Worm (Caenorhabditis elegans) whole organism, L4 larva: ENCODE measurements around the gene K02D10.2.

ENCODE experiments used
- D1046.2 ChIP-seq: fragments of 200-800 bp; sonication (Bioruptor generic); IDR thresholded peaks from 2 replicates; pipeline ENCODE4 v1.3.6; 2022; ENCODE audit warnings: missing genetic modification characterization, missing compliant biosample characterization
- F26F4.8 ChIP-seq: fragments of 200-800 bp; sonication (Bioruptor generic); conservative IDR thresholded peaks from 2 replicates; pipeline ENCODE4 v1.3.6; 2022; ENCODE audit warnings: missing genetic modification characterization, missing compliant biosample characterization
- F44E2.7 ChIP-seq: fragments of 200-800 bp; sonication (Bioruptor generic); IDR thresholded peaks from 2 replicates; pipeline ENCODE4 v2.1.2; 2022; ENCODE audit warnings: missing genetic modification characterization, missing compliant biosample characterization
- F49E8.2 ChIP-seq: sonication (generic microtip); optimal IDR thresholded peaks from 2 replicates; lab custom pipeline; 2016; ENCODE audit warnings: missing compliant biosample characterization, mild to moderate bottlenecking, missing genetic modification characterization, borderline replicate concordance
- R02D3.7 ChIP-seq: fragments of 150-350 bp; sonication (generic microtip); optimal IDR thresholded peaks from 3 replicates; lab custom pipeline; 2014; ENCODE audit warnings: missing biosample characterization, missing genetic modification characterization
- Y105C5A.15 ChIP-seq: fragments of 200-800 bp; sonication (Bioruptor generic); IDR thresholded peaks from 2 replicates; pipeline ENCODE4 v1.3.6; 2022; ENCODE audit warnings: missing genetic modification characterization, missing compliant biosample characterization
- Y48G9A.11 ChIP-seq: fragments of 200-800 bp; sonication (Bioruptor generic); IDR thresholded peaks from 2 replicates; pipeline ENCODE4 v1.3.6; 2022; ENCODE audit warnings: missing genetic modification reagents, missing genetic modification characterization, missing compliant biosample characterization
- Y75B8A.6 ChIP-seq: fragments of 200-800 bp; sonication (Bioruptor generic); IDR thresholded peaks from 2 replicates; pipeline ENCODE4 v1.3.6; 2022; ENCODE audit warnings: missing genetic modification reagents, missing genetic modification characterization, missing compliant biosample characterization
- ZK337.2 ChIP-seq: fragments of 200-800 bp; sonication (Bioruptor generic); IDR thresholded peaks from 2 replicates; pipeline ENCODE4 v1.3.6; 2022; ENCODE audit warnings: missing genetic modification reagents, missing genetic modification characterization, missing compliant biosample characterization
- ZK546.5 ChIP-seq, 2 experiments: sonication (generic microtip); optimal IDR thresholded peaks; 2 replicates each; lab custom pipeline; 2017; ENCODE audit warnings: missing biosample characterization in 2 of 2, missing genetic modification characterization in 2 of 2
- aha-1 ChIP-seq: fragments of 150-350 bp; peaks from one replicate; lab custom pipeline; 2014; ENCODE audit warnings: missing biosample characterization, missing genetic modification characterization
- aly-2 ChIP-seq: sonication (generic microtip); optimal IDR thresholded peaks from 2 replicates; lab custom pipeline; 2018; ENCODE audit warnings: missing biosample characterization, missing genetic modification characterization
- ama-1 ChIP-seq: fragments of 150-350 bp; optimal IDR thresholded peaks from 2 replicates; lab custom pipeline; 2014; ENCODE audit warnings: inconsistent platforms, mixed read lengths
- arid-1 ChIP-seq: fragments of 200-800 bp; sonication (Bioruptor generic); conservative IDR thresholded peaks from 2 replicates; pipeline ENCODE4 v1.3.6; 2022; ENCODE audit warnings: missing genetic modification reagents, missing genetic modification characterization, missing compliant biosample characterization
- ceh-32 ChIP-seq: sonication (generic microtip); optimal IDR thresholded peaks from 2 replicates; lab custom pipeline; 2016; ENCODE audit warnings: mild to moderate bottlenecking, missing genetic modification characterization, missing compliant biosample characterization; ENCODE audit not compliant: poor library complexity
- ceh-62 ChIP-seq: sonication (generic microtip); optimal IDR thresholded peaks from 2 replicates; lab custom pipeline; 2017; ENCODE audit warnings: missing biosample characterization, missing genetic modification characterization
- ceh-82 ChIP-seq: sonication (generic microtip); optimal IDR thresholded peaks from 2 replicates; lab custom pipeline; 2017; ENCODE audit warnings: missing biosample characterization, missing genetic modification characterization
- daf-16 ChIP-seq, 3 experiments: sonication (generic microtip); optimal IDR thresholded peaks; 2 replicates each; lab custom pipeline; 2016 to 2017; ENCODE audit warnings: missing genetic modification characterization in 3 of 3, missing genetic modification reagents in 3 of 3, mild to moderate bottlenecking in 2 of 3, missing compliant biosample characterization in 2 of 3, missing biosample characterization in 1 of 3, moderate library complexity in 1 of 3
- daf-19 ChIP-seq: fragments of 200-800 bp; sonication (Bioruptor generic); conservative IDR thresholded peaks from 2 replicates; pipeline ENCODE4 v1.3.6; 2022; ENCODE audit warnings: missing genetic modification characterization, missing compliant biosample characterization
- dmd-6 ChIP-seq: fragments of 200-800 bp; sonication (Bioruptor generic); IDR thresholded peaks from 2 replicates; pipeline ENCODE4 v1.3.6; 2022; ENCODE audit warnings: missing genetic modification reagents, missing genetic modification characterization, missing compliant biosample characterization
- dmd-8 ChIP-seq: fragments of 200-800 bp; sonication (Bioruptor generic); IDR thresholded peaks from 2 replicates; pipeline ENCODE4 v1.3.6; 2022; ENCODE audit warnings: missing genetic modification characterization, missing compliant biosample characterization
- dve-1 ChIP-seq: sonication (generic microtip); optimal IDR thresholded peaks from 2 replicates; lab custom pipeline; 2017; ENCODE audit warnings: antibody characterized with exemption, mild to moderate bottlenecking, missing genetic modification characterization, missing compliant biosample characterization; ENCODE audit not compliant: insufficient read depth
- egl-27 ChIP-seq: sonication (generic microtip); optimal IDR thresholded peaks from 3 replicates; lab custom pipeline; 2017; ENCODE audit warnings: missing biosample characterization, missing genetic modification reagents, missing genetic modification characterization
- fkh-10 ChIP-seq: fragments of 150-350 bp; optimal IDR thresholded peaks from 2 replicates; lab custom pipeline; 2014; ENCODE audit warnings: missing biosample characterization, missing genetic modification reagents, missing genetic modification characterization
- hlh-11 ChIP-seq: fragments of 200-800 bp; sonication (Bioruptor generic); optimal IDR thresholded peaks from 2 replicates; lab custom pipeline; 2018; ENCODE audit warnings: mild to moderate bottlenecking, missing genetic modification characterization, missing compliant biosample characterization
- hlh-30 ChIP-seq: sonication (generic microtip); optimal IDR thresholded peaks from 2 replicates; lab custom pipeline; 2017; ENCODE audit warnings: antibody characterized with exemption, mild to moderate bottlenecking, missing genetic modification characterization, missing compliant biosample characterization; ENCODE audit not compliant: insufficient read depth
- lin-1 ChIP-seq: fragments of 200-800 bp; sonication (Bioruptor generic); IDR thresholded peaks from 2 replicates; pipeline ENCODE4 v1.3.6; 2022; ENCODE audit warnings: missing genetic modification reagents, missing genetic modification characterization, missing compliant biosample characterization
- lin-15B ChIP-seq: fragments of 150-350 bp; sonication (generic microtip); optimal IDR thresholded peaks from 3 replicates; lab custom pipeline; 2014; ENCODE audit warnings: missing biosample characterization, missing genetic modification characterization
- lin-39 ChIP-seq: fragments of 150-350 bp; optimal IDR thresholded peaks from 2 replicates; lab custom pipeline; 2014; ENCODE audit warnings: missing biosample characterization, missing genetic modification reagents, missing genetic modification characterization
- lsy-2 ChIP-seq, 2 experiments: fragments of 150-350 bp in 1 of 2; sonication (generic microtip) in 1 of 2; optimal IDR thresholded peaks; 2 replicates each; lab custom pipeline; 2014 to 2017; ENCODE audit warnings: missing biosample characterization in 2 of 2, missing genetic modification characterization in 2 of 2
- mdl-1 ChIP-seq, 2 experiments: fragments of 150-350 bp in 1 of 2; sonication (generic microtip) in 1 of 2; optimal IDR thresholded peaks; 2 replicates each; lab custom pipeline; 2014 to 2017; ENCODE audit warnings: missing biosample characterization in 2 of 2, missing genetic modification characterization in 2 of 2
- mep-1 ChIP-seq: fragments of 150-350 bp; sonication (generic microtip); optimal IDR thresholded peaks from 3 replicates; lab custom pipeline; 2014; ENCODE audit warnings: missing biosample characterization, missing genetic modification characterization
- mxl-3 ChIP-seq: fragments of 200-800 bp; sonication (Bioruptor generic); optimal IDR thresholded peaks from 2 replicates; lab custom pipeline; 2018; ENCODE audit warnings: mild to moderate bottlenecking, missing genetic modification characterization, missing compliant biosample characterization
- nhr-111 ChIP-seq: fragments of 200-800 bp; sonication (Bioruptor generic); optimal IDR thresholded peaks from 2 replicates; lab custom pipeline; 2018; ENCODE audit warnings: mild to moderate bottlenecking, missing genetic modification characterization, missing compliant biosample characterization
- nhr-28 ChIP-seq: fragments of 150-350 bp; optimal IDR thresholded peaks from 2 replicates; lab custom pipeline; 2014; ENCODE audit warnings: missing biosample characterization, missing genetic modification characterization
- rbr-2 ChIP-seq: sonication (generic microtip); optimal IDR thresholded peaks from 2 replicates; lab custom pipeline; 2016; ENCODE audit warnings: missing genotype, missing genetic modification characterization, missing compliant biosample characterization
- saeg-2 ChIP-seq: fragments of 200-800 bp; sonication (Bioruptor generic); IDR thresholded peaks from 2 replicates; pipeline ENCODE4 v1.3.6; 2022; ENCODE audit warnings: missing genetic modification reagents, missing genetic modification characterization, missing compliant biosample characterization
- snpc-1.2 ChIP-seq: fragments of 200-800 bp; sonication (Bioruptor generic); IDR thresholded peaks from 2 replicates; pipeline ENCODE4 v1.3.6; 2022; ENCODE audit warnings: missing genetic modification reagents, missing genetic modification characterization, missing compliant biosample characterization
- spr-1 ChIP-seq: sonication (generic microtip); optimal IDR thresholded peaks from 2 replicates; lab custom pipeline; 2016; ENCODE audit warnings: mild to moderate bottlenecking, missing genetic modification characterization, missing compliant biosample characterization
- tag-97 ChIP-seq: fragments of 200-800 bp; sonication (Bioruptor generic); IDR thresholded peaks from 2 replicates; pipeline ENCODE4 v1.3.6; 2022; ENCODE audit warnings: missing genetic modification characterization, missing compliant biosample characterization
- tra-1 ChIP-seq: fragments of 200-800 bp; sonication (Bioruptor generic); IDR thresholded peaks from 2 replicates; pipeline ENCODE4 v1.3.6; 2022; ENCODE audit warnings: missing genetic modification reagents, missing genetic modification characterization, missing compliant biosample characterization
- unc-130 ChIP-seq: sonication (generic microtip); optimal IDR thresholded peaks from 2 replicates; lab custom pipeline; 2016; ENCODE audit warnings: missing genetic modification reagents, missing genetic modification characterization, missing compliant biosample characterization
- unc-62 ChIP-seq, 3 experiments: fragments of 150-350 bp in 1 of 3; sonication (generic microtip); optimal IDR thresholded peaks in 2 of 3; peaks in 1 of 3; 1 replicate in 1 of 3; 2 replicates in 2 of 3; lab custom pipeline; 2014 to 2017; ENCODE audit warnings: missing biosample characterization in 3 of 3, missing genetic modification characterization in 3 of 3, missing genetic modification reagents in 3 of 3, missing genotype in 1 of 3
- zag-1 ChIP-seq: fragments of 150-350 bp; optimal IDR thresholded peaks from 2 replicates; lab custom pipeline; 2014; ENCODE audit warnings: missing biosample characterization, missing genetic modification characterization
- zfp-3 ChIP-seq: fragments of 200-800 bp; sonication (Bioruptor generic); conservative IDR thresholded peaks from 2 replicates; pipeline ENCODE4 v1.3.6; 2022; ENCODE audit warnings: missing genetic modification reagents, missing genetic modification characterization, missing compliant biosample characterization
- zip-11 ChIP-seq: fragments of 200-800 bp; sonication (Bioruptor generic); IDR thresholded peaks from 2 replicates; pipeline ENCODE4 v1.3.6; 2022; ENCODE audit warnings: missing genetic modification characterization, missing compliant biosample characterization

Gene K02D10.2

ce11 chrIII:8771851-8772250 lies 789 bp upstream of the K02D10.2 start, which contains the start of gene K02D10.3:
Gene K02D10.3 (minus strand): TSS chrIII:8771951.
- TF ChIP-seq ceh-62, result no peak
- TF ChIP-seq fkh-10, result no peak
- no peak for TF ChIP-seq nhr-111 (GFP tag; lab: Kevin White, UChicago)
- no peak for TF ChIP-seq lin-1 (GFP tag; lab: Robert Waterston, UW)
- no peak for TF ChIP-seq daf-19 (GFP tag; lab: Robert Waterston, UW)
- no peak for TF ChIP-seq F26F4.8 (GFP tag; lab: Robert Waterston, UW)
- TF ChIP-seq ceh-32 (tag; lab: Kevin White, UChicago), result no peak
- TF ChIP-seq lin-15B (tag; lab: Kevin White, UChicago), result no peak
- TF ChIP-seq hlh-30, result no peak
- TF ChIP-seq tag-97 (GFP tag; lab: Robert Waterston, UW), result no peak
- TF ChIP-seq egl-27 (tag; lab: Kevin White, UChicago), result no peak
- no peak for TF ChIP-seq zfp-3 (GFP tag; lab: Robert Waterston, UW)
- no peak for TF ChIP-seq tra-1 (GFP tag; lab: Robert Waterston, UW)
- TF ChIP-seq Y75B8A.6 (GFP tag; lab: Robert Waterston, UW), result no peak

DNA sequence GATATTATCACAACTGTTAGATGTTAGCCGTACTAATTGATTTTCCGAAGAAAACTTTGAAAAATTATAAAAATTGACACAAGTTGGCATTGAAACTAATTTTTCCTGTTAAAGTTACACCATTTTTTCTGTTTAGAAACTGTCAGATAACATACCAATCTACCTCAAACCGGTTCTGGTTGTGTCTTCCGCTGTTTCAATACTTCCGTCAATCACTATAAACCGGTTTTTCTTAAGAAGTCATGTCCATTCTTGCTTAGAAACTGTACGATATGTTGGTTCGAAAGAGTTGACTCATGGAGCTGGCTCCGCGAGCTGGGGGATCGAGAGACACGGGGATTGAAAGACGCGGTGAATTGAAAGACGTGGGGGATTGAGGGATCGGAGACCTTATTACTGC lies 819 bp downstream of the K02D10.2 start:
- no peak for TF ChIP-seq lin-39 (tag; lab: Kevin White, UChicago)
- TF ChIP-seq arid-1, result no peak
- no peak for TF ChIP-seq ZK337.2 (GFP tag; lab: Robert Waterston, UW)
- no peak for TF ChIP-seq Y48G9A.11 (GFP tag; lab: Robert Waterston, UW)
- no peak for TF ChIP-seq mxl-3 (GFP tag; lab: Kevin White, UChicago)
- TF ChIP-seq hlh-11 (tag; lab: Kevin White, UChicago), result peak; percentile 15
- no peak for TF ChIP-seq zfp-3 (GFP tag; lab: Robert Waterston, UW)
- TF ChIP-seq Y105C5A.15 (GFP tag; lab: Robert Waterston, UW), result 0 out of 2 replicates have a peak, but pooled peaks have one; percentile 43
- TF ChIP-seq rbr-2 (tag; lab: Kevin White, UChicago), result no peak
- no peak for TF ChIP-seq mep-1 (tag; lab: Kevin White, UChicago)
- no peak for TF ChIP-seq tra-1 (GFP tag; lab: Robert Waterston, UW)
- no peak for TF ChIP-seq dve-1
- no peak for TF ChIP-seq unc-62 (GFP tag; optimal IDR thresholded peaks at IDR 0.05 in 1 of 2; lab: Kevin White, UChicago)
- no peak for TF ChIP-seq unc-62 (tag; optimal IDR thresholded peaks at IDR 0.05; lab: Kevin White, UChicago)
- TF ChIP-seq, all 104 proteins: peak for 2

DNA sequence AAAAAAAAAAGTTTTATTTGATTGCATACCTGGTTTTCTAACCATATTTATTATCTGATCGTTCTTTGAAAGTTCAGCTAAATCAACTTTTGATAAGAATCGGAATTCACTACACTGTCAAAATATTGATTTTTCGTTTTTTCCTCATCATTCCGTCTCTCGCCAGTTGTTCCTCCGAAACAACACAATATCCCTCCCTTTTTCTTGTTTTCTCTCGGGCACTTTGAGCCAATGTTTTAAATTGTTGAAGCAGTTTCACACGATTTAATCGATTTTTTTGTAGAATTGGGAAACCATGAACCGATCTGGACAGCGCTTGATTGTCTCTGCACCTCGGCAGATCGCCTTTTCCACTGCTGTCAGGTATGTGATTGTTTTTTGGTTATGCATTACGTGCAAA lies 1.8 kb downstream of the K02D10.2 start, which contains the start of gene K02D10.1:
TSS of gene K02D10.1 (plus strand) at position 284 of the 400 bp plus-strand sequence.
- no peak for TF ChIP-seq mep-1 (tag; lab: Kevin White, UChicago)
- TF ChIP-seq dve-1, result no peak
- no peak for TF ChIP-seq ZK546.5 (tag; optimal IDR thresholded peaks at IDR 0.05; lab: Kevin White, UChicago)
- TF ChIP-seq lsy-2 (tag; optimal IDR thresholded peaks at IDR 0.05; lab: Kevin White, UChicago), result peak in 1 of 2 experiments; percentile 1
- no peak for TF ChIP-seq zip-11 (GFP tag; lab: Robert Waterston, UW)
- TF ChIP-seq ceh-82 (tag; lab: Kevin White, UChicago), result no peak
- no peak for TF ChIP-seq nhr-111 (GFP tag; lab: Kevin White, UChicago)
- no peak for TF ChIP-seq dmd-6 (GFP tag; lab: Robert Waterston, UW)
- TF ChIP-seq nhr-28 (tag; lab: Kevin White, UChicago), result no peak
- TF ChIP-seq aly-2 (tag; lab: Kevin White, UChicago), result no peak
- peak; percentile 64 for TF ChIP-seq ama-1 (lab: Kevin White, UChicago)
- TF ChIP-seq dmd-8 (GFP tag; lab: Robert Waterston, UW), result no peak
- no peak for TF ChIP-seq spr-1
- TF ChIP-seq D1046.2 (GFP tag; lab: Robert Waterston, UW), result no peak
- TF ChIP-seq aha-1, result peak; percentile 81
- TF ChIP-seq Y75B8A.6 (GFP tag; lab: Robert Waterston, UW), result no peak
- no peak for TF ChIP-seq daf-16 (GFP tag; optimal IDR thresholded peaks at IDR 0.05; lab: Kevin White, UChicago)
- TF ChIP-seq daf-16 (tag; optimal IDR thresholded peaks at IDR 0.05; lab: Kevin White, UChicago), result peak; percentile 26
- no peak for TF ChIP-seq R02D3.7 (tag; lab: Kevin White, UChicago)
- TF ChIP-seq zfp-3 (GFP tag; lab: Robert Waterston, UW), result no peak
- no peak for TF ChIP-seq unc-130 (GFP tag; lab: Kevin White, UChicago)
- TF ChIP-seq zag-1 (tag; lab: Kevin White, UChicago), result no peak
- no peak for TF ChIP-seq mdl-1 (tag; optimal IDR thresholded peaks at IDR 0.05; lab: Kevin White, UChicago)
- no peak for TF ChIP-seq F44E2.7 (GFP tag; lab: Robert Waterston, UW)
- TF ChIP-seq saeg-2 (GFP tag; lab: Robert Waterston, UW), result no peak
- TF ChIP-seq snpc-1.2 (GFP tag; lab: Robert Waterston, UW), result no peak
- no peak for TF ChIP-seq F49E8.2 (tag; lab: Kevin White, UChicago)
